Worm (Caenorhabditis elegans): Measurements from ENCODE around the gene D2062.1.
A peak's percentile ranks its signal among the peaks of the same experiment; 100 is the strongest.

- TF ChIP-seq hlh-4 (tag; optimal IDR thresholded peaks at IDR 0.05) (no peak), ztf-11 (tag; optimal IDR thresholded peaks at IDR 0.05) (no peak), tlp-1 (tag; optimal IDR thresholded peaks at IDR 0.05) (no peak), efl-1 (optimal IDR thresholded peaks at IDR 0.05) (peak; percentile 50 to 61), efl-1 (GFP tag; optimal IDR thresholded peaks at IDR 0.05 in 1 of 2) (peak; percentile 34 to 67)
These were observed 17.7 kb downstream of the D2062.1 start for ce11 chrII:2649015-2649414.
